Worm (Caenorhabditis elegans) whole organism, L1 larva: ENCODE measurements around the gene ifet-1.

Experiments used
- C16A3.4 ChIP-seq: fragments of 150-350 bp; optimal IDR thresholded peaks from 2 replicates; lab custom pipeline; 2014; ENCODE audit warnings: missing biosample characterization, missing genetic modification characterization
- alr-1 ChIP-seq: fragments of 200-800 bp; sonication (Bioruptor generic); optimal IDR thresholded peaks from 2 replicates; lab custom pipeline; 2018; ENCODE audit warnings: borderline replicate concordance, mild to moderate bottlenecking, missing genetic modification characterization, missing compliant biosample characterization
- blmp-1 ChIP-seq: fragments of 150-350 bp; optimal IDR thresholded peaks from 2 replicates; lab custom pipeline; 2014; ENCODE audit warnings: missing biosample characterization, missing genetic modification characterization
- ceh-8 ChIP-seq: fragments of 200-800 bp; sonication (Bioruptor generic); optimal IDR thresholded peaks from 2 replicates; lab custom pipeline; 2018; ENCODE audit warnings: mild to moderate bottlenecking, missing genetic modification characterization, moderate library complexity, missing compliant biosample characterization
- ceh-82 ChIP-seq, 3 experiments: fragments of 150-350 bp in 1 of 3; sonication (generic microtip) in 2 of 3; optimal IDR thresholded peaks; 2 replicates each; lab custom pipeline; 2014 to 2017; ENCODE audit warnings: missing biosample characterization in 3 of 3, missing genetic modification characterization in 3 of 3
- ceh-88 ChIP-seq: fragments of 200-800 bp; sonication (Bioruptor generic); IDR thresholded peaks from 2 replicates; pipeline ENCODE4 v1.3.6; 2022; ENCODE audit warnings: missing genetic modification characterization, missing compliant biosample characterization
- efl-1 ChIP-seq, 4 experiments: fragments of 150-350 bp; optimal IDR thresholded peaks in 3 of 4; peaks in 1 of 4; 1 replicate in 1 of 4; 2 replicates in 3 of 4; lab custom pipeline; 2014; ENCODE audit warnings: missing biosample characterization in 2 of 4, missing genetic modification characterization in 2 of 4, missing genetic modification reagents in 2 of 4
- efl-3 ChIP-seq: fragments of 200-800 bp; sonication (Bioruptor generic); optimal IDR thresholded peaks from 2 replicates; lab custom pipeline; 2018; ENCODE audit warnings: mild to moderate bottlenecking, missing genetic modification characterization, missing compliant biosample characterization
- elt-2 ChIP-seq: sonication (generic microtip); optimal IDR thresholded peaks from 2 replicates; lab custom pipeline; 2016; ENCODE audit warnings: missing genetic modification characterization, mild to moderate bottlenecking, inconsistent platforms, missing compliant biosample characterization, missing genetic modification reagents
- ets-5 ChIP-seq: fragments of 200-800 bp; sonication (Bioruptor generic); IDR thresholded peaks from 2 replicates; pipeline ENCODE4 v1.3.6; 2022; ENCODE audit warnings: missing genetic modification characterization, missing compliant biosample characterization
- fos-1 ChIP-seq: fragments of 150-350 bp; optimal IDR thresholded peaks from 2 replicates; lab custom pipeline; 2014; ENCODE audit warnings: missing biosample characterization, missing genetic modification characterization
- hlh-4 ChIP-seq: sonication (generic microtip); optimal IDR thresholded peaks from 2 replicates; lab custom pipeline; 2016; ENCODE audit warnings: mild to moderate bottlenecking, missing genetic modification characterization, missing compliant biosample characterization
- isw-1 ChIP-seq: fragments of 200-800 bp; sonication (Bioruptor generic); IDR thresholded peaks from 2 replicates; pipeline ENCODE4 v1.3.6; 2022; ENCODE audit warnings: missing genetic modification characterization, missing compliant biosample characterization
- lin-14 ChIP-seq: fragments of 200-800 bp; sonication (Bioruptor generic); optimal IDR thresholded peaks from 2 replicates; lab custom pipeline; 2018; ENCODE audit warnings: mild to moderate bottlenecking, missing genetic modification characterization, moderate library complexity, missing compliant biosample characterization
- lin-35 ChIP-seq, 2 experiments: fragments of 150-350 bp; optimal IDR thresholded peaks; 2 replicates each; lab custom pipeline; 2014; ENCODE audit warnings: missing biosample characterization in 2 of 2, missing genetic modification characterization in 2 of 2, missing genetic modification reagents in 2 of 2
- lir-3 ChIP-seq: sonication (generic microtip); optimal IDR thresholded peaks from 2 replicates; lab custom pipeline; 2016; ENCODE audit warnings: mild to moderate bottlenecking, missing genetic modification characterization, moderate library complexity, missing compliant biosample characterization; ENCODE audit not compliant: poor library complexity
- lsy-2 ChIP-seq, 2 experiments: fragments of 150-350 bp; optimal IDR thresholded peaks; 2 replicates each; lab custom pipeline; 2014; ENCODE audit warnings: missing biosample characterization in 2 of 2, missing genetic modification characterization in 2 of 2
- mef-2 ChIP-seq: fragments of 150-350 bp; optimal IDR thresholded peaks from 2 replicates; lab custom pipeline; 2014; ENCODE audit warnings: missing biosample characterization, missing genetic modification characterization
- nhr-19 ChIP-seq: fragments of 200-800 bp; sonication (Bioruptor generic); conservative IDR thresholded peaks from 2 replicates; pipeline ENCODE4 v1.3.6; 2022; ENCODE audit warnings: missing genetic modification characterization, missing compliant biosample characterization
- nhr-237 ChIP-seq: fragments of 150-350 bp; optimal IDR thresholded peaks from 2 replicates; lab custom pipeline; 2014; ENCODE audit warnings: missing biosample characterization, missing genetic modification characterization
- nhr-28 ChIP-seq: fragments of 150-350 bp; optimal IDR thresholded peaks from 2 replicates; lab custom pipeline; 2014; ENCODE audit warnings: missing biosample characterization, missing genetic modification characterization
- nhr-47 ChIP-seq: sonication (generic microtip); optimal IDR thresholded peaks from 2 replicates; lab custom pipeline; 2016; ENCODE audit warnings: mild to moderate bottlenecking, missing genetic modification characterization, moderate library complexity, missing compliant biosample characterization
- nhr-76 ChIP-seq: sonication (generic microtip); optimal IDR thresholded peaks from 2 replicates; lab custom pipeline; 2017; ENCODE audit warnings: missing biosample characterization, missing genetic modification characterization
- nhr-77 ChIP-seq: fragments of 150-350 bp; optimal IDR thresholded peaks from 2 replicates; lab custom pipeline; 2014; ENCODE audit warnings: missing biosample characterization, missing genetic modification characterization
- nhr-85 ChIP-seq: sonication (generic microtip); peaks from one replicate; lab custom pipeline; 2016; ENCODE audit warnings: missing genetic modification characterization, inconsistent platforms, missing compliant biosample characterization
- nhr-90 ChIP-seq: sonication (generic microtip); optimal IDR thresholded peaks from 2 replicates; lab custom pipeline; 2016; ENCODE audit warnings: mild to moderate bottlenecking, missing genetic modification characterization, missing compliant biosample characterization; ENCODE audit not compliant: poor library complexity
- pax-3 ChIP-seq: fragments of 200-800 bp; sonication (Bioruptor generic); optimal IDR thresholded peaks from 2 replicates; lab custom pipeline; 2018; ENCODE audit warnings: mild to moderate bottlenecking, missing genetic modification characterization, moderate library complexity, missing compliant biosample characterization
- pqm-1 ChIP-seq: sonication (generic microtip); optimal IDR thresholded peaks from 3 replicates; lab custom pipeline; 2017; ENCODE audit warnings: missing biosample characterization, missing genetic modification characterization
- rnt-1 ChIP-seq: sonication (generic microtip); optimal IDR thresholded peaks from 2 replicates; lab custom pipeline; 2016; ENCODE audit warnings: mild to moderate bottlenecking, missing genetic modification characterization, moderate library complexity, missing compliant biosample characterization
- skn-1 ChIP-seq: fragments of 150-350 bp; optimal IDR thresholded peaks from 2 replicates; lab custom pipeline; 2014; ENCODE audit warnings: missing biosample characterization, missing genetic modification characterization
- snpc-4 ChIP-seq: fragments of 150-350 bp; optimal IDR thresholded peaks from 2 replicates; lab custom pipeline; 2014; ENCODE audit warnings: missing biosample characterization, missing genetic modification characterization
- snu-23 ChIP-seq: sonication (generic microtip); optimal IDR thresholded peaks from 2 replicates; lab custom pipeline; 2016; ENCODE audit warnings: missing genetic modification characterization, missing compliant biosample characterization
- sox-4 ChIP-seq: sonication (generic microtip); optimal IDR thresholded peaks from 2 replicates; lab custom pipeline; 2016; ENCODE audit warnings: missing genetic modification characterization, missing compliant biosample characterization
- unc-30 ChIP-seq: sonication (generic microtip); optimal IDR thresholded peaks from 2 replicates; lab custom pipeline; 2017; ENCODE audit warnings: missing biosample characterization, missing genetic modification characterization
- unc-62 ChIP-seq: fragments of 150-350 bp; optimal IDR thresholded peaks from 2 replicates; lab custom pipeline; 2014; ENCODE audit warnings: missing biosample characterization, missing genetic modification reagents, missing genetic modification characterization
- unc-86 ChIP-seq: sonication (generic microtip); optimal IDR thresholded peaks from 2 replicates; lab custom pipeline; 2016; ENCODE audit warnings: missing genetic modification characterization, missing compliant biosample characterization
- unc-98 ChIP-seq: fragments of 200-800 bp; sonication (Bioruptor generic); IDR thresholded peaks from 2 replicates; pipeline ENCODE4 v1.3.6; 2022; ENCODE audit warnings: missing genetic modification characterization, missing compliant biosample characterization
- vab-15 ChIP-seq: sonication (generic microtip); optimal IDR thresholded peaks from 2 replicates; lab custom pipeline; 2017; ENCODE audit warnings: missing genotype, mild to moderate bottlenecking, missing genetic modification characterization, missing compliant biosample characterization
- zag-1 ChIP-seq: fragments of 150-350 bp; optimal IDR thresholded peaks from 2 replicates; lab custom pipeline; 2014; ENCODE audit warnings: missing biosample characterization, missing genetic modification characterization
- ztf-11 ChIP-seq, 2 experiments: sonication (generic microtip); optimal IDR thresholded peaks; 2 replicates each; lab custom pipeline; 2016 to 2017; ENCODE audit warnings: missing genetic modification characterization in 2 of 2, missing biosample characterization in 1 of 2, missing compliant biosample characterization in 1 of 2

ifet-1 gene

DNA sequence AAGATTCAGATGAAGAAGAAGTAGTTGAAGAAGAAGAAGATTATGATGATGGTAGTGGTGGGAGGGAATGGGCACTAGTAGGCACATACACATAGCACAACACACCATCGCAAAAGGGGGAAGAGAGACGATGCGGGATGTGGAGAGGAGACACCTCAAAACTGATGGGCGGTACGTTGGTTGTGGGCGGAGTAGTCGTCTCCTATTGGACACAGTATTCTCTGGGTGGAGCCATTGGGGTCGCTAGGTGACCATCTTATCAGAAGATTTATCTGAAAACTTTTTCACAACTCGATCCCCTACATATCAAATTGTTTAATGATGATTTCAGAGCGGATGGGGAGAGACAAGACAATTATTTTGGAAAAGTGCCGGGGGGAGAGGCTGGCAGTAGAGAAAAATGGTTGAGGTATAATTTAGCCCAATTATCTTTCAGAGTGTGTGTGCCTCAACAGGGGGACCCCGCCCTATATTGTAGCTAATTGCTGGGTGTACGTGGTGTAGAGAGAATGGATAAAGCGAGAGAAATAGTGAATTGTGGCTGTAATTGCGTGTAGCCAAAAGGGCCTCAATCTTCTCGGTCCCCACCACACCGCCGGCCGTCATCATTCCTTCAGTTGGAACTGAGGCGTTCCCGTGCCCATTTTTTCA, 24.1 kb downstream of the ifet-1 start:
- TF ChIP-seq lin-14 (GFP tag; lab: Kevin White, UChicago) (peak; percentile 42), pax-3 (tag; lab: Kevin White, UChicago) (peak; percentile 1), lsy-2 (tag; optimal IDR thresholded peaks at IDR 0.05; lab: Kevin White, UChicago) (peak in 1 of 2 experiments; percentile 12), ztf-11 (tag; optimal IDR thresholded peaks at IDR 0.05; lab: Kevin White, UChicago) (no peak)

DNA sequence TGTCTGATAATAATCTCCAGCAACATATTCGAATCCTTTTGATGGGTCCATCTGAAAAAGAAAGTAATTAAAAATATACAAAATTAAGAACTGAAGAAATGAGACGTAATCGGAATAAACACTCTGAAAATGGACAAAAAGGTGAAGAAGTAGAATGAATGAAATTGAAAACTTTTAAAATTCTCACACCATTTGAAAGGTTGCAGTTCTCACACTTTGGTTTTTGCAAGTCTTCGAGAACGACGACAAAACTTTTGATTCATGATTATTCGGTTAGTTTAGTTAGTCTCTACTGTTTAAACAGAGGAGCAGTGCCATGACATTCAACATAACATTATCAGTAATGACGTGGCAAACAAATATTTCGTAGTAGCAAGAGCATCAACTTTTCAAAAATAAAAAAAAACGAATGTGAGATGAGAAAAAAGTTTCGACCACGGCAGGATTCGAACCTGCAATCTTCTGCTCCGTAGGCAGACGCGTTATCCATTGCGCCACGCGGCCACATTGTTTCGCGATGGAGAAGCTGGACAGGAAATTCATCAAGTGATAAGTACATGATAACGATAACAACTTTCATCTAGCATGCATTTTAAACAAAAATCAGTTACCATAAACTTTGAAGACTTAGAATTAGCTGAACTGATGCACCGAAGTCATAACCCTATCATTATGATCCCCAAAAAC, 24.9 kb downstream of the ifet-1 start, which contains the start of gene ceh-43:
ceh-43 (minus strand) TSS at position 51 of the 687 bp plus-strand sequence.
- TF ChIP-seq elt-2 (tag; lab: Kevin White, UChicago) (peak; percentile 14), lin-35 (GFP tag; optimal IDR thresholded peaks at IDR 0.05; lab: Kevin White, UChicago) (peak in 1 of 2 experiments; percentile 27), unc-86 (tag; lab: Kevin White, UChicago) (no peak), ets-5 (GFP tag; lab: Robert Waterston, UW) (no peak), efl-1 (optimal IDR thresholded peaks at IDR 0.05; lab: Kevin White, UChicago) (no peak), efl-1 (GFP tag; optimal IDR thresholded peaks at IDR 0.05 in 1 of 2; lab: Kevin White, UChicago) (peak in 1 of 2 experiments; percentile 63)
- TF ChIP-seq, all 84 proteins: peak for 3

DNA sequence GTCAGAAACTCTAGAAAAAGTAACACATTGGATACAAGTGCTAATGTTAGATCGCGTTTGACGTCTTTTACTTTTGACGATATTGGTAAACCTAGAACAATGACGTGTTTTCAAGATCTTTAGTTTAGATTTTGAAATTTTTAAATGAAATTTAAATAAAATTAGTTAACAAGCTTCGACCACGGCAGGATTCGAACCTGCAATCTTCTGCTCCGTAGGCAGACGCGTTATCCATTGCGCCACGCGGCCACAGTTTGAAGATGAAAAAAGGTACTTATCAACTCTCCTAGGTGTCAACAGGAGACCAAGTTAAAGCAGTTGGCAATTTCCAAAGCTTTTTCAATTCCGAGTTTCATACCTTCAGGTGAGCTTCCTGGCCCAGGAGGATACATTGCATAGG, 25.6 kb downstream of the ifet-1 start:
- TF ChIP-seq fos-1 (tag; lab: Kevin White, UChicago) (no peak), ceh-82 (tag; optimal IDR thresholded peaks at IDR 0.05; lab: Kevin White, UChicago) (no peak), zag-1 (no peak), snu-23 (peak; percentile 13), ztf-11 (tag; optimal IDR thresholded peaks at IDR 0.05; lab: Kevin White, UChicago) (no peak), skn-1 (no peak), mef-2 (tag; lab: Kevin White, UChicago) (no peak), lin-35 (GFP tag; optimal IDR thresholded peaks at IDR 0.05; lab: Kevin White, UChicago) (peak in 1 of 2 experiments; percentile 34), lir-3 (tag; lab: Kevin White, UChicago) (no peak), lsy-2 (tag; optimal IDR thresholded peaks at IDR 0.05; lab: Kevin White, UChicago) (peak in 1 of 2 experiments; percentile 35), efl-1 (optimal IDR thresholded peaks at IDR 0.05; lab: Kevin White, UChicago) (peak in 1 of 2 experiments; percentile 14), efl-1 (GFP tag; optimal IDR thresholded peaks at IDR 0.05 in 1 of 2; lab: Kevin White, UChicago) (no peak), rnt-1 (tag; lab: Kevin White, UChicago) (peak; percentile 30), nhr-90 (tag; lab: Kevin White, UChicago) (no peak), efl-3 (GFP tag; lab: Kevin White, UChicago) (no peak), ceh-8 (GFP tag; lab: Kevin White, UChicago) (no peak), snpc-4 (tag; lab: Kevin White, UChicago) (no peak), vab-15 (tag; lab: Kevin White, UChicago) (no peak), ceh-88 (GFP tag; lab: Robert Waterston, UW) (no peak), elt-2 (tag; lab: Kevin White, UChicago) (no peak), isw-1 (GFP tag; lab: Robert Waterston, UW) (no peak), nhr-85 (peak; percentile 60), nhr-47 (tag; lab: Kevin White, UChicago) (no peak), nhr-19 (no peak), unc-98 (no peak), nhr-237 (tag; lab: Kevin White, UChicago) (no peak), alr-1 (tag; lab: Kevin White, UChicago) (no peak)
- TF ChIP-seq, all 84 proteins: peak for 6

DNA sequence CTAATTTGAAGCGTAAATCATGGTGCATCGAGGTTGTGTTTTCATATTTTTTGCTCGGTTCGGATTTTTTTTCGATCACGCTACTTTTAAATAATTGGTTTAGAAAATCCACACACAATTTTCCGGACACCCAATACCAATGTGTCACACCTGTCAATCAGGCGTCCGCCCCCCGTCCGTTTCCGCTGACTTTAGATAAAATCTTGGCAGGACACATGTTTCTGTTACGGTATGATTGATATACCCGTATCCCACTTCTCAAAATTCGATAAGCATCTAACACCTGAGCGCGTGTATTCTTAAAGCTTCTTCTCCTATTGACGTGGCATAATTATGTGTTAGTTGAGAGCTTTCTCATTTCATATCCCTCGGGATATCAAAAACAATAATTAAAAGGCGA, 26.9 kb downstream of the ifet-1 start:
- TF ChIP-seq pqm-1 (tag; lab: Kevin White, UChicago) (no peak), blmp-1 (tag; lab: Kevin White, UChicago) (no peak), hlh-4 (tag; lab: Kevin White, UChicago) (no peak), alr-1 (tag; lab: Kevin White, UChicago) (no peak), isw-1 (GFP tag; lab: Robert Waterston, UW) (no peak), ceh-82 (tag; optimal IDR thresholded peaks at IDR 0.05; lab: Kevin White, UChicago) (no peak), nhr-77 (tag; lab: Kevin White, UChicago) (no peak), nhr-76 (no peak), sox-4 (tag; lab: Kevin White, UChicago) (no peak), C16A3.4 (tag; lab: Kevin White, UChicago) (no peak), unc-30 (tag; lab: Kevin White, UChicago) (no peak), nhr-28 (tag; lab: Kevin White, UChicago) (no peak), unc-62 (GFP tag; lab: Kevin White, UChicago) (no peak)
